Fruit fly (Drosophila melanogaster): ENCODE results near the gene Rbcn-3A.

Rbcn-3A gene

DNA sequence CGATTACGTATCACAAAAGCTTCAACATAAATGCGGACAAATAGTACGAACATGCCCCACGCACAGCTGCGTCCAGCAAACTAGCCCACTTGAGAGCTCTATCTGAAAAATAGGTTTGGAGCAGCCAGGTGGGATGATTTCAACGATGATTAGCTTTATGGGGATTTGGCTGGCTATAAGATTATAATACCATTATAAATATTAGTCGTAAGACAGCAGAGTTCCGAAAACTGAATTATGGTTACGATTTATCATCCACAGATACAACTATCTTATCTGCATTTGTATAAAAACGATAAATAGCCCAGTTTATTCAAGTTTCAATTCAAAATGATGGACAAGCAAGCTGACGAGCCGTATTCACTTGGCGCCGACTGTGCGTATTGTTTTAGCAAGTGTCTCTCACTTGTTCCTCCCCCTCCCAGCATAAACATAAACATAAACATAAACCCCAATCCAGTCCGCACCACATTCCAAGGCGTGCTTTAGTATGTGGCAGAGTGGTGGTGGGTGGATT, 8.4 kb upstream of the Rbcn-3A start (continued):
- TF ChIP-seq CG18476 (GFP tag; optimal IDR thresholded peaks at IDR 0.05) (peak; percentile 79), CG8388 (GFP tag; optimal IDR thresholded peaks at IDR 0.05) (peak; percentile 63), MTF-1 (GFP tag; optimal IDR thresholded peaks at IDR 0.05; ENCODE audit: borderline replicate concordance) (no peak), CG6654 (GFP tag; optimal IDR thresholded peaks at IDR 0.05) (peak; percentile 59), CG12769 (tag; optimal IDR thresholded peaks at IDR 0.05) (peak; percentile 76), H15 (GFP tag; IDR thresholded peaks at IDR 0.05) (no peak), wor (GFP tag; IDR thresholded peaks at IDR 0.05) (no peak), ase (GFP tag; IDR thresholded peaks at IDR 0.05) (peak; percentile 45; the same call in 1 of the 3 replicates), tna (GFP tag; IDR thresholded peaks at IDR 0.05; ENCODE audit: partially characterized antibody) (no peak), CG15514 (GFP tag; optimal IDR thresholded peaks at IDR 0.05) (peak; percentile 72), ssp (GFP tag; IDR thresholded peaks at IDR 0.05) (peak; percentile 37; the same call in 1 of the 2 replicates), bcd (GFP tag; optimal IDR thresholded peaks at IDR 0.05) (peak; percentile 84), wdn (GFP tag; IDR thresholded peaks at IDR 0.05) (no peak; the same call in 1 of the 2 replicates), Sox102F (GFP tag; optimal IDR thresholded peaks at IDR 0.05) (peak; percentile 76), pb (GFP tag; optimal IDR thresholded peaks at IDR 0.05) (peak; percentile 40), Sox100B (GFP tag; optimal IDR thresholded peaks at IDR 0.05) (peak; percentile 87), dysf (GFP tag; IDR thresholded peaks at IDR 0.05) (peak; percentile 85), CG11560 (tag; IDR thresholded peaks at IDR 0.05) (0 out of 3 replicates have a peak, but pooled peaks have one; percentile 41), Jarid2 (GFP tag; optimal IDR thresholded peaks at IDR 0.05) (peak; percentile 68), Nf-YB (GFP tag; optimal IDR thresholded peaks at IDR 0.05) (peak; percentile 49), insv (GFP tag; optimal IDR thresholded peaks at IDR 0.05) (peak in 1 of 2 experiments; percentile 36), MBD-R2 (GFP tag; IDR thresholded peaks at IDR 0.05) (peak; percentile 27; the same call in 1 of the 2 replicates), Hr78 (GFP tag; optimal IDR thresholded peaks at IDR 0.05) (peak in 1 of 2 experiments; percentile 64), CG14965 (GFP tag; optimal IDR thresholded peaks at IDR 0.05; ENCODE audit: borderline replicate concordance) (no peak), CG1603 (tag; optimal IDR thresholded peaks at IDR 0.05) (peak; percentile 63), CG16815 (GFP tag; optimal IDR thresholded peaks at IDR 0.05) (peak; percentile 15), Camta (GFP tag; optimal IDR thresholded peaks at IDR 0.05) (peak; percentile 44), Aef1 (GFP tag; IDR thresholded peaks at IDR 0.05) (peak; percentile 50; the same call in 2 of the 3 replicates), CG12219 (GFP tag; optimal IDR thresholded peaks at IDR 0.05) (peak; percentile 83), CG6254 (GFP tag; optimal IDR thresholded peaks at IDR 0.05) (peak; percentile 62), NfI (GFP tag; optimal IDR thresholded peaks at IDR 0.05) (peak; percentile 68), Mes4 (GFP tag; optimal IDR thresholded peaks at IDR 0.05) (no peak), Lim3 (GFP tag; IDR thresholded peaks at IDR 0.05) (no peak), CG14441 (GFP tag; IDR thresholded peaks at IDR 0.05) (peak; percentile 63), CG4854 (GFP tag; optimal IDR thresholded peaks at IDR 0.05) (peak; percentile 61), grn (GFP tag; optimal IDR thresholded peaks at IDR 0.05) (peak; percentile 49), Bdp1 (GFP tag; optimal IDR thresholded peaks at IDR 0.05) (peak; percentile 33), CG10267 (tag; optimal IDR thresholded peaks at IDR 0.05) (peak; percentile 65), al (GFP tag; IDR thresholded peaks at IDR 0.05) (peak; percentile 54; the same call in 1 of the 2 replicates), CG3407 (GFP tag; optimal IDR thresholded peaks at IDR 0.05) (peak; percentile 15), HLH3B (GFP tag; IDR thresholded peaks at IDR 0.05) (peak; percentile 55), Max (GFP tag; optimal IDR thresholded peaks at IDR 0.05) (peak; percentile 55), dmrt99B (tag; optimal IDR thresholded peaks at IDR 0.05) (peak; percentile 89), disco-r (GFP tag; optimal IDR thresholded peaks at IDR 0.05) (no peak), dan (GFP tag; IDR thresholded peaks at IDR 0.05) (no peak), cg (GFP tag; optimal IDR thresholded peaks at IDR 0.05) (no peak), Awh (GFP tag; IDR thresholded peaks at IDR 0.05) (0 out of 2 replicates have a peak, but pooled peaks have one; percentile 9), CG17359 (tag; optimal IDR thresholded peaks at IDR 0.05) (peak; percentile 75), CG10321 (GFP tag; IDR thresholded peaks at IDR 0.05) (no peak)
